Fruit fly (Drosophila melanogaster) whole organism, wandering third instar larva: Measurements from ENCODE around the gene hwt.

Source experiments
- Abd-B ChIP-seq: fragments of >200 bp; optimal IDR thresholded peaks from 2 replicates; lab custom pipeline; 2017; ENCODE audit warnings: missing biosample characterization, missing genetic modification characterization
- CG32264 ChIP-seq: fragments of 200-800 bp; sonication (Bioruptor generic); optimal IDR thresholded peaks from 2 replicates; lab custom pipeline; 2016; ENCODE audit warnings: missing biosample characterization, missing genetic modification characterization
- CG9705 ChIP-seq: fragments of 200-800 bp; sonication (Bioruptor generic); optimal IDR thresholded peaks from 2 replicates; lab custom pipeline; 2018; ENCODE audit warnings: missing biosample characterization, mild to moderate bottlenecking, missing genetic modification characterization
- CrebA ChIP-seq: fragments of 200-800 bp; sonication (Bioruptor generic); optimal IDR thresholded peaks from 2 replicates; lab custom pipeline; 2016; ENCODE audit warnings: missing biosample characterization, mild to moderate bottlenecking, missing genetic modification characterization, borderline replicate concordance
- Dfd ChIP-seq: fragments of >200 bp; optimal IDR thresholded peaks from 2 replicates; lab custom pipeline; 2017; ENCODE audit warnings: missing biosample characterization, missing genetic modification characterization
- Dif ChIP-seq: fragments of 200-275, 200-300 bp; sonication (Bioruptor generic); optimal IDR thresholded peaks from 2 replicates; lab custom pipeline; 2018; ENCODE audit warnings: missing biosample characterization, missing genetic modification characterization; ENCODE audit not compliant: partially characterized antibody
- GATAd ChIP-seq: sonication (Bioruptor generic); optimal IDR thresholded peaks from 2 replicates; lab custom pipeline; 2016; ENCODE audit warnings: missing biosample characterization, missing genetic modification characterization
- HLH106 ChIP-seq: fragments of 200-800 bp; optimal IDR thresholded peaks from 3 replicates; lab custom pipeline; 2019; ENCODE audit warnings: missing biosample characterization, mild to moderate bottlenecking, missing genetic modification characterization, moderate library complexity
- Hnf4 ChIP-seq: fragments of 200-800 bp; sonication (Bioruptor generic); optimal IDR thresholded peaks from 2 replicates; lab custom pipeline; 2016; ENCODE audit warnings: missing biosample characterization, mild to moderate bottlenecking, missing genetic modification characterization
- Hr78 ChIP-seq: fragments of >200 bp; optimal IDR thresholded peaks from 2 replicates; lab custom pipeline; 2017; ENCODE audit warnings: missing biosample characterization, missing genetic modification characterization
- Hr83 ChIP-seq: fragments of 200-300 bp; sonication (Bioruptor generic); optimal IDR thresholded peaks from 2 replicates; lab custom pipeline; 2016; ENCODE audit warnings: missing biosample characterization, mild to moderate bottlenecking, missing genetic modification characterization, moderate library complexity; ENCODE audit not compliant: poor library complexity, severe bottlenecking
- Jra ChIP-seq: sonication (Bioruptor generic); optimal IDR thresholded peaks from 2 replicates; lab custom pipeline; 2016; ENCODE audit warnings: missing biosample characterization, missing genetic modification characterization
- Mio ChIP-seq: sonication (Bioruptor generic); optimal IDR thresholded peaks from 2 replicates; lab custom pipeline; 2016; ENCODE audit warnings: missing biosample characterization, missing genetic modification characterization
- Myc ChIP-seq: fragments of >200 bp; optimal IDR thresholded peaks from 2 replicates; lab custom pipeline; 2017
- N ChIP-seq: fragments of >200 bp; optimal IDR thresholded peaks from 2 replicates; lab custom pipeline; 2018; ENCODE audit warnings: missing biosample characterization, missing external identifiers, missing genetic modification characterization
- OdsH ChIP-seq: fragments of 200-800 bp; sonication (Bioruptor generic); optimal IDR thresholded peaks from 2 replicates; lab custom pipeline; 2016; ENCODE audit warnings: missing biosample characterization, mild to moderate bottlenecking, missing genetic modification characterization
- Rel ChIP-seq, 2 experiments: fragments of 200-800 bp; sonication (Bioruptor generic) in 1 of 2; optimal IDR thresholded peaks; 2 replicates in 1 of 2; 3 replicates in 1 of 2; lab custom pipeline; 2016 to 2019; ENCODE audit warnings: mild to moderate bottlenecking in 2 of 2, missing biosample characterization in 2 of 2, missing genetic modification characterization in 2 of 2, moderate library complexity in 1 of 2
- Sp1 ChIP-seq: fragments of 200-800 bp; sonication (Bioruptor generic); optimal IDR thresholded peaks from 3 replicates; lab custom pipeline; 2019; ENCODE audit warnings: missing biosample characterization, mild to moderate bottlenecking, missing genetic modification characterization, moderate library complexity
- Vsx2 ChIP-seq: fragments of 200-300, 225-300 bp; sonication (Bioruptor generic); optimal IDR thresholded peaks from 2 replicates; lab custom pipeline; 2018; ENCODE audit warnings: missing biosample characterization, missing genetic modification characterization; ENCODE audit not compliant: partially characterized antibody
- br ChIP-seq: fragments of 200-800 bp; sonication (Bioruptor generic); optimal IDR thresholded peaks from 2 replicates; lab custom pipeline; 2016; ENCODE audit warnings: missing biosample characterization, missing genetic modification characterization
- brk ChIP-seq: fragments of 200-800 bp; sonication (Bioruptor generic); optimal IDR thresholded peaks from 2 replicates; lab custom pipeline; 2016; ENCODE audit warnings: missing biosample characterization, mild to moderate bottlenecking, missing genetic modification characterization
- dl ChIP-seq, 2 experiments: fragments of 175-275, 200-275 bp in 1 of 2; fragments of 200-275 bp in 1 of 2; sonication (Bioruptor generic); optimal IDR thresholded peaks; lab custom pipeline; 2018; ENCODE audit warnings: mild to moderate bottlenecking in 2 of 2, missing biosample characterization in 2 of 2, missing genetic modification characterization in 2 of 2, moderate library complexity in 2 of 2; ENCODE audit not compliant: partially characterized antibody in 2 of 2, insufficient read depth in 1 of 2
- dmrt93B ChIP-seq: fragments of 200-800 bp; sonication (Bioruptor generic); optimal IDR thresholded peaks from 2 replicates; lab custom pipeline; 2018; ENCODE audit warnings: missing biosample characterization, mild to moderate bottlenecking, missing genetic modification characterization
- dsf ChIP-seq: sonication (Bioruptor generic); optimal IDR thresholded peaks from 2 replicates; lab custom pipeline; 2016; ENCODE audit warnings: missing biosample characterization, missing genetic modification characterization, borderline replicate concordance
- ey ChIP-seq: fragments of 200-800 bp; sonication (Bioruptor generic); optimal IDR thresholded peaks from 2 replicates; lab custom pipeline; 2016; ENCODE audit warnings: missing biosample characterization, missing genetic modification characterization
- foxo ChIP-seq, 2 experiments: fragments of 200-800 bp; sonication (Bioruptor generic); optimal IDR thresholded peaks; 2 replicates in 1 of 2; 3 replicates in 1 of 2; lab custom pipeline; 2016 to 2017; ENCODE audit warnings: missing biosample characterization in 2 of 2, missing genetic modification characterization in 2 of 2
- fru ChIP-seq: fragments of 200-800 bp; sonication (Bioruptor generic); optimal IDR thresholded peaks from 3 replicates; lab custom pipeline; 2016; ENCODE audit warnings: missing biosample characterization, mild to moderate bottlenecking, missing genetic modification characterization
- h ChIP-seq: fragments of 200-800 bp; sonication (Bioruptor generic); optimal IDR thresholded peaks from 3 replicates; lab custom pipeline; 2016; ENCODE audit warnings: missing biosample characterization, mild to moderate bottlenecking, missing genetic modification characterization
- jim ChIP-seq: fragments of 175-275, 200-325 bp; sonication (Bioruptor generic); optimal IDR thresholded peaks from 2 replicates; lab custom pipeline; 2016; ENCODE audit warnings: missing biosample characterization, mild to moderate bottlenecking, missing genetic modification characterization
- lola ChIP-seq: fragments of >200 bp; optimal IDR thresholded peaks from 2 replicates; lab custom pipeline; 2017; ENCODE audit warnings: missing biosample characterization, missing genetic modification characterization
- pan ChIP-seq: fragments of >200 bp; optimal IDR thresholded peaks from 2 replicates; lab custom pipeline; 2017
- psq ChIP-seq: fragments of 200-800 bp; sonication (Bioruptor generic); optimal IDR thresholded peaks from 3 replicates; lab custom pipeline; 2017; ENCODE audit warnings: missing biosample characterization, mild to moderate bottlenecking, missing genetic modification characterization, moderate library complexity
- rgr ChIP-seq: fragments of 200-800 bp; sonication (Bioruptor generic); optimal IDR thresholded peaks from 3 replicates; lab custom pipeline; 2016; ENCODE audit warnings: missing biosample characterization, mild to moderate bottlenecking, missing genetic modification characterization
- sage ChIP-seq: fragments of 200-800 bp; sonication (Bioruptor generic); optimal IDR thresholded peaks from 2 replicates; lab custom pipeline; 2016; ENCODE audit warnings: missing biosample characterization, mild to moderate bottlenecking, missing genetic modification characterization
- sv ChIP-seq: fragments of 200-800 bp; sonication (Bioruptor generic); optimal IDR thresholded peaks from 3 replicates; lab custom pipeline; 2016; ENCODE audit warnings: missing biosample characterization, missing genetic modification characterization
- tai ChIP-seq: sonication (Bioruptor generic); optimal IDR thresholded peaks from 2 replicates; lab custom pipeline; 2016; ENCODE audit warnings: missing biosample characterization, missing genetic modification characterization
- usp ChIP-seq: fragments of >200 bp; optimal IDR thresholded peaks from 2 replicates; lab custom pipeline; 2017; ENCODE audit warnings: missing biosample characterization, missing genetic modification characterization
- woc ChIP-seq: sonication (Bioruptor generic); optimal IDR thresholded peaks from 2 replicates; lab custom pipeline; 2016; ENCODE audit warnings: missing biosample characterization, mild to moderate bottlenecking, missing genetic modification characterization

hwt gene

dm6 chrX:12533560-12533959 is 34.7 kb downstream of the hwt start:
- TF ChIP-seq CG32264 (GFP tag; lab: Kevin White, UChicago) (no peak), dmrt93B (GFP tag; lab: Kevin White, UChicago) (peak; percentile 1), woc (GFP tag; lab: Kevin White, UChicago) (no peak), ey (peak; percentile 36), Abd-B (GFP tag; lab: Kevin White, UChicago) (no peak), rgr (GFP tag; lab: Kevin White, UChicago) (peak; percentile 10), N (GFP tag; lab: Kevin White, UChicago) (no peak), foxo (GFP tag; optimal IDR thresholded peaks at IDR 0.05; lab: Kevin White, UChicago) (peak in 1 of 2 experiments; percentile 39), OdsH (GFP tag; lab: Kevin White, UChicago) (no peak), lola (no peak), jim (no peak), usp (GFP tag; lab: Kevin White, UChicago) (no peak), Vsx2 (GFP tag; lab: Kevin White, UChicago) (no peak), Dfd (GFP tag; lab: Kevin White, UChicago) (no peak), Dif (no peak), sv (no peak), br (peak; percentile 26), tai (GFP tag; lab: Kevin White, UChicago) (no peak), h (peak; percentile 23), HLH106 (tag; lab: Kevin White, UChicago) (peak; percentile 32), Hr78 (no peak), sage (GFP tag; lab: Kevin White, UChicago) (no peak), Rel (GFP tag; optimal IDR thresholded peaks at IDR 0.05; lab: Kevin White, UChicago) (no peak), Rel (tag; optimal IDR thresholded peaks at IDR 0.05; lab: Kevin White, UChicago) (no peak), Jra (GFP tag; lab: Kevin White, UChicago) (no peak), Hr83 (GFP tag; lab: Kevin White, UChicago) (no peak), CG9705 (GFP tag; lab: Kevin White, UChicago) (no peak), Myc (lab: Kevin White, UChicago) (no peak), dl (GFP tag; optimal IDR thresholded peaks at IDR 0.05; lab: Kevin White, UChicago; ENCODE audit: insufficient read depth in 1 of 2, partially characterized antibody in 2 of 2) (no peak), pan (lab: Kevin White, UChicago) (no peak), psq (GFP tag; lab: Kevin White, UChicago) (peak; percentile 6), fru (peak; percentile 51), dsf (GFP tag; lab: Kevin White, UChicago) (no peak), GATAd (GFP tag; lab: Kevin White, UChicago) (no peak), Mio (GFP tag; lab: Kevin White, UChicago) (no peak), brk (GFP tag; lab: Kevin White, UChicago) (no peak), Hnf4 (no peak), CrebA (GFP tag; lab: Kevin White, UChicago) (no peak), Sp1 (GFP tag; lab: Kevin White, UChicago) (peak; percentile 46)

- TF ChIP-seq dsf (GFP tag; lab: Kevin White, UChicago) (peak; percentile 58), Jra (GFP tag; lab: Kevin White, UChicago) (peak; percentile 87), woc (GFP tag; lab: Kevin White, UChicago) (peak; percentile 84), dmrt93B (GFP tag; lab: Kevin White, UChicago) (peak; percentile 87), ey (peak; percentile 96), Myc (lab: Kevin White, UChicago) (no peak), Vsx2 (GFP tag; lab: Kevin White, UChicago) (no peak), sage (GFP tag; lab: Kevin White, UChicago) (peak; percentile 88), Dif (no peak), sv (peak; percentile 67), jim (no peak), Hr78 (no peak), tai (GFP tag; lab: Kevin White, UChicago) (peak; percentile 83), Hnf4 (peak; percentile 95), Dfd (GFP tag; lab: Kevin White, UChicago) (no peak), OdsH (GFP tag; lab: Kevin White, UChicago) (peak; percentile 92), dl (GFP tag; optimal IDR thresholded peaks at IDR 0.05; lab: Kevin White, UChicago; ENCODE audit: insufficient read depth in 1 of 2, partially characterized antibody in 2 of 2) (no peak), CG32264 (GFP tag; lab: Kevin White, UChicago) (peak; percentile 79), h (peak; percentile 96), fru (peak; percentile 95), Mio (GFP tag; lab: Kevin White, UChicago) (peak; percentile 46), Abd-B (GFP tag; lab: Kevin White, UChicago) (no peak), rgr (GFP tag; lab: Kevin White, UChicago) (peak; percentile 93), br (peak; percentile 94), pan (lab: Kevin White, UChicago) (peak; percentile 31), psq (GFP tag; lab: Kevin White, UChicago) (peak; percentile 92), Sp1 (GFP tag; lab: Kevin White, UChicago) (peak; percentile 91), usp (GFP tag; lab: Kevin White, UChicago) (no peak), foxo (GFP tag; optimal IDR thresholded peaks at IDR 0.05; lab: Kevin White, UChicago) (peak; percentile 19 to 94), Hr83 (GFP tag; lab: Kevin White, UChicago) (no peak), Rel (GFP tag; optimal IDR thresholded peaks at IDR 0.05; lab: Kevin White, UChicago) (peak; percentile 3), Rel (tag; optimal IDR thresholded peaks at IDR 0.05; lab: Kevin White, UChicago) (peak; percentile 58), brk (GFP tag; lab: Kevin White, UChicago) (peak; percentile 91), lola (no peak), CG9705 (GFP tag; lab: Kevin White, UChicago) (peak; percentile 84), HLH106 (tag; lab: Kevin White, UChicago) (peak; percentile 86), CrebA (GFP tag; lab: Kevin White, UChicago) (peak; percentile 35), GATAd (GFP tag; lab: Kevin White, UChicago) (peak; percentile 62), N (GFP tag; lab: Kevin White, UChicago) (no peak)
- TF ChIP-seq, all 38 proteins: peak for 26
Measured at dm6 chrX:12510750-12511649, 57.3 kb downstream of the hwt start.
